Worm (Caenorhabditis elegans): Measurements from ENCODE around the gene his-42.

DNA sequence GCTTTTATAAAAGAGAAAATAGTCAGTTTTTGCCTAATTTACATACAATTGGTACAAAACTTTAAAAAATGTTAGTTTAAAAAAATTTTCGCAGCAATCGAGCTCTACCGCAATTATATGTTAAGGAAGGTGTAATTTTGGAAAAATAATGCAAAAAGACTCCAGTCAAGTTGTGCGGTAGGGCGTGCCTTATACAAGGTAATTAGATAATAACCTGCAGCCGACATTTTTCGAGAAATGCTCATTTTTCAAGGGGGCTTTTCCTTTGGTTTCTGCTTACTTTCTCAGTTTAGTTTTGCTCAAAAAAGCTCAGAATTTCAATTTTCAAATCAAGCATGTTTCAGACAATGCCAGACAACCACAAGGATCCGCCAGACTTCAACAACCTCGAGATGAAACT, 1.8 kb upstream of the his-42 start, which contains the start of gene F08G2.4:
- TF ChIP-seq npax-4 (tag; optimal IDR thresholded peaks at IDR 0.05) (no peak), ama-1 (optimal IDR thresholded peaks at IDR 0.05) (no peak), pqm-1 (tag; optimal IDR thresholded peaks at IDR 0.05) (no peak), ceh-34 (tag; optimal IDR thresholded peaks at IDR 0.05) (no peak), che-1 (tag; optimal IDR thresholded peaks at IDR 0.05) (no peak), odd-2 (tag; optimal IDR thresholded peaks at IDR 0.05) (no peak), ceh-22 (tag; optimal IDR thresholded peaks at IDR 0.05) (no peak), zip-5 (tag; optimal IDR thresholded peaks at IDR 0.05) (no peak), hlh-6 (tag; optimal IDR thresholded peaks at IDR 0.05) (no peak), fax-1 (tag; optimal IDR thresholded peaks at IDR 0.05) (no peak), ceh-31 (tag; optimal IDR thresholded peaks at IDR 0.05) (no peak), F13H6.1 (tag; optimal IDR thresholded peaks at IDR 0.05) (no peak), ceh-19 (GFP tag; optimal IDR thresholded peaks at IDR 0.05) (no peak), ref-2 (tag; optimal IDR thresholded peaks at IDR 0.05) (no peak)

Data from whole organism, late embryonic.